Worm (Caenorhabditis elegans) whole organism, late embryonic: Measurements from ENCODE around the gene Y42A5A.1.

Experiments used
- C38D4.7 ChIP-seq: fragments of 200-800 bp; sonication (Bioruptor generic); optimal IDR thresholded peaks from 2 replicates; lab custom pipeline; 2018; ENCODE audit warnings: mild to moderate bottlenecking, missing genetic modification characterization, moderate library complexity, missing compliant biosample characterization
- K09A11.1 ChIP-seq: sonication (generic microtip); optimal IDR thresholded peaks from 2 replicates; lab custom pipeline; 2017; ENCODE audit warnings: antibody characterized with exemption, mild to moderate bottlenecking, missing genetic modification characterization, missing compliant biosample characterization; ENCODE audit not compliant: insufficient read depth
- Y22D7AL.16 ChIP-seq: sonication (generic microtip); optimal IDR thresholded peaks from 2 replicates; lab custom pipeline; 2016; ENCODE audit warnings: missing genetic modification characterization, missing compliant biosample characterization
- ahr-1 ChIP-seq: sonication (generic microtip); optimal IDR thresholded peaks from 2 replicates; lab custom pipeline; 2016; ENCODE audit warnings: missing genetic modification characterization, missing compliant biosample characterization
- ama-1 ChIP-seq: fragments of 150-350 bp; optimal IDR thresholded peaks from 2 replicates; lab custom pipeline; 2014
- dmd-4 ChIP-seq: sonication (generic microtip); optimal IDR thresholded peaks from 2 replicates; lab custom pipeline; 2016; ENCODE audit warnings: borderline replicate concordance, missing genetic modification characterization, missing compliant biosample characterization
- lim-6 ChIP-seq: sonication (generic microtip); optimal IDR thresholded peaks from 2 replicates; lab custom pipeline; 2016; ENCODE audit warnings: missing genetic modification characterization, missing compliant biosample characterization
- pat-9 ChIP-seq: fragments of 200-800 bp; sonication (Bioruptor generic); optimal IDR thresholded peaks from 2 replicates; lab custom pipeline; 2018; ENCODE audit warnings: mild to moderate bottlenecking, missing genetic modification characterization, moderate library complexity, missing compliant biosample characterization
- pha-4 ChIP-seq: fragments of 150-350 bp; optimal IDR thresholded peaks from 2 replicates; lab custom pipeline; 2018; ENCODE audit warnings: missing biosample characterization, missing genetic modification reagents, missing genetic modification characterization
- ztf-16 ChIP-seq: sonication (generic microtip); optimal IDR thresholded peaks from 2 replicates; lab custom pipeline; 2017; ENCODE audit warnings: missing genetic modification characterization, missing compliant biosample characterization

DNA sequence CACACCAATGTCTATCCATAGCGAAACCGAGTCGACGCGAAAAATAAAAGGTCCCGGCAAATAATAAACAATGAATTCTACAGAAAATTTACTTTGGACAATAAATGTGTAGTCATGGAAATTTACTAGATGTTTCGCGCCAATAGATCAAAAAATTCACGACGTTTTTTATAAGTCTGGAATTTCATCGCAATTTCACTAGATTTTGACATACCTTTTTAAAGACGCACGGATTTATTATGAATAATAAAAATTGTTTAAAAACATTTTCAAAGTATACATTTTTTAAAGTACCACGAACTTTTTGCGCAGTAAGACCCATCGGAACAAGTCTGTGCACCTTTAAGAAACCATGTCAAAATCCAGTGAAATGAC, 11.7 kb upstream of the Y42A5A.1 start:
- no peak for TF ChIP-seq ztf-16 (tag; lab: Kevin White, UChicago)
- no peak for TF ChIP-seq pat-9 (tag; lab: Kevin White, UChicago)
- TF ChIP-seq Y22D7AL.16, result no peak
- no peak for TF ChIP-seq pha-4 (tag; lab: Kevin White, UChicago)
- no peak for TF ChIP-seq ahr-1 (tag; lab: Kevin White, UChicago)
- TF ChIP-seq C38D4.7 (GFP tag; lab: Kevin White, UChicago), result no peak
- no peak for TF ChIP-seq lim-6 (tag; lab: Kevin White, UChicago)
- no peak for TF ChIP-seq dmd-4 (tag; lab: Kevin White, UChicago)
- no peak for TF ChIP-seq K09A11.1 (tag; lab: Kevin White, UChicago)
- TF ChIP-seq ama-1 (lab: Kevin White, UChicago), result no peak
